ENCODE assay signal across 4 worm cellular contexts in genomic region chrX:2840287-2840686, ce11.
A peak's percentile ranks its signal among the peaks of the same experiment; 100 is the strongest.
TF ChIP-seq lines count a peak whose summit lies in the region.

Gene Y71H10B.1, minus strand, starts transcription at chrX:2840292.

TF ChIP-seq in whole organism, L1 larva, 84 proteins besides CTCF, POLR2A, EP300 and RAD21:
- TF ChIP-seq nhr-20 (tag; optimal IDR thresholded peaks at IDR 0.05; lab: Kevin White, UChicago) (peak; percentile 57), nhr-19 (GFP tag; conservative IDR thresholded peaks at IDR 0.05; lab: Robert Waterston, UW) (peak; percentile 15; the same call in 1 of the 2 replicates), nhr-47 (tag; optimal IDR thresholded peaks at IDR 0.05; lab: Kevin White, UChicago) (peak; percentile 40), lir-3 (tag; optimal IDR thresholded peaks at IDR 0.05; lab: Kevin White, UChicago; ENCODE audit: poor library complexity) (peak; percentile 22), elt-3 (tag; optimal IDR thresholded peaks at IDR 0.05; lab: Kevin White, UChicago) (peak in 2 of 6 experiments; percentile 46 to 66), dsc-1 (tag; optimal IDR thresholded peaks at IDR 0.05; lab: Kevin White, UChicago) (peak; percentile 5), nhr-71 (tag; optimal IDR thresholded peaks at IDR 0.05; lab: Kevin White, UChicago) (peak; percentile 70), zag-1 (tag; optimal IDR thresholded peaks at IDR 0.05; lab: Kevin White, UChicago) (no peak), dpl-1 (GFP tag; optimal IDR thresholded peaks at IDR 0.05; lab: Kevin White, UChicago) (no peak), nhr-84 (tag; optimal IDR thresholded peaks at IDR 0.05; lab: Kevin White, UChicago) (no peak), nhr-85 (tag; lab: Kevin White, UChicago) (peak; percentile 88), snu-23 (GFP tag; optimal IDR thresholded peaks at IDR 0.05; lab: Kevin White, UChicago) (peak; percentile 15), efl-1 (optimal IDR thresholded peaks at IDR 0.05; lab: Kevin White, UChicago) (no peak), efl-1 (GFP tag; optimal IDR thresholded peaks at IDR 0.05 in 1 of 2; lab: Kevin White, UChicago) (no peak), lin-14 (GFP tag; optimal IDR thresholded peaks at IDR 0.05; lab: Kevin White, UChicago) (peak; percentile 43), lin-35 (GFP tag; optimal IDR thresholded peaks at IDR 0.05; lab: Kevin White, UChicago) (peak in 1 of 2 experiments; percentile 32), blmp-1 (tag; optimal IDR thresholded peaks at IDR 0.05; lab: Kevin White, UChicago) (peak; percentile 27), nhr-90 (tag; optimal IDR thresholded peaks at IDR 0.05; lab: Kevin White, UChicago; ENCODE audit: poor library complexity) (peak; percentile 40), rnt-1 (tag; optimal IDR thresholded peaks at IDR 0.05; lab: Kevin White, UChicago) (no peak), unc-130 (tag; optimal IDR thresholded peaks at IDR 0.05; lab: Kevin White, UChicago) (peak; percentile 7)

TF ChIP-seq in whole organism, L2 larva, 48 proteins besides CTCF, POLR2A, EP300 and RAD21:
- no peak for TF ChIP-seq nhr-77 (tag; optimal IDR thresholded peaks at IDR 0.05; lab: Kevin White, UChicago)
- TF ChIP-seq nhr-23 (tag; optimal IDR thresholded peaks at IDR 0.05; lab: Kevin White, UChicago): no peak
- no peak for TF ChIP-seq alr-1 (tag; optimal IDR thresholded peaks at IDR 0.05; lab: Kevin White, UChicago)
- peak; percentile 7 for TF ChIP-seq nhr-25 (tag; optimal IDR thresholded peaks at IDR 0.05; lab: Kevin White, UChicago)
- TF ChIP-seq fos-1 (tag; optimal IDR thresholded peaks at IDR 0.05; lab: Kevin White, UChicago): no peak
- no peak for TF ChIP-seq ztf-4 (tag; optimal IDR thresholded peaks at IDR 0.05; lab: Kevin White, UChicago)
- TF ChIP-seq C34F6.9 (tag; optimal IDR thresholded peaks at IDR 0.05; lab: Kevin White, UChicago): peak; percentile 21
- TF ChIP-seq snpc-4 (tag; optimal IDR thresholded peaks at IDR 0.05; lab: Kevin White, UChicago): no peak
- no peak for TF ChIP-seq nhr-237 (tag; optimal IDR thresholded peaks at IDR 0.05; lab: Kevin White, UChicago)
- no peak for TF ChIP-seq lin-11 (tag; optimal IDR thresholded peaks at IDR 0.05; lab: Kevin White, UChicago)
- no peak for TF ChIP-seq sma-3 (GFP tag; optimal IDR thresholded peaks at IDR 0.05; lab: Kevin White, UChicago)
- TF ChIP-seq unc-62 (GFP tag; optimal IDR thresholded peaks at IDR 0.05; lab: Kevin White, UChicago): no peak
- no peak for TF ChIP-seq F13H6.1 (tag; optimal IDR thresholded peaks at IDR 0.05; lab: Kevin White, UChicago)
- TF ChIP-seq elt-3 (tag; optimal IDR thresholded peaks at IDR 0.05; lab: Kevin White, UChicago): no peak
- no peak for TF ChIP-seq gmeb-1 (tag; optimal IDR thresholded peaks at IDR 0.05; lab: Kevin White, UChicago)

TF ChIP-seq in whole organism, L4 larva, 104 proteins besides CTCF, POLR2A, EP300 and RAD21:
- TF ChIP-seq mdl-1 (tag; optimal IDR thresholded peaks at IDR 0.05; lab: Kevin White, UChicago): peak in 1 of 2 experiments; percentile 30
- peak; percentile 82 for TF ChIP-seq hlh-30 (tag; optimal IDR thresholded peaks at IDR 0.05; lab: Kevin White, UChicago; ENCODE audit: insufficient read depth)
- TF ChIP-seq nhr-28 (tag; optimal IDR thresholded peaks at IDR 0.05; lab: Kevin White, UChicago): no peak
- TF ChIP-seq dmd-6 (GFP tag; IDR thresholded peaks at IDR 0.05; lab: Robert Waterston, UW): peak; percentile 45
- peak in 1 of 2 experiments; percentile 18 for TF ChIP-seq lsy-2 (tag; optimal IDR thresholded peaks at IDR 0.05; lab: Kevin White, UChicago)

TF ChIP-seq in whole organism, young adult, 124 proteins besides CTCF, POLR2A, EP300 and RAD21:
- TF ChIP-seq athp-1 (tag; optimal IDR thresholded peaks at IDR 0.05; lab: Kevin White, UChicago) (no peak), somi-1 (GFP tag; optimal IDR thresholded peaks at IDR 0.05; lab: Kevin White, UChicago) (peak; percentile 54), ztf-26 (tag; optimal IDR thresholded peaks at IDR 0.05; lab: Kevin White, UChicago) (peak; percentile 25), lin-40 (tag; optimal IDR thresholded peaks at IDR 0.05; lab: Kevin White, UChicago) (peak; percentile 22)
